ENCODE assay signal across 2 fruit fly cellular contexts in the genomic region with DNA sequence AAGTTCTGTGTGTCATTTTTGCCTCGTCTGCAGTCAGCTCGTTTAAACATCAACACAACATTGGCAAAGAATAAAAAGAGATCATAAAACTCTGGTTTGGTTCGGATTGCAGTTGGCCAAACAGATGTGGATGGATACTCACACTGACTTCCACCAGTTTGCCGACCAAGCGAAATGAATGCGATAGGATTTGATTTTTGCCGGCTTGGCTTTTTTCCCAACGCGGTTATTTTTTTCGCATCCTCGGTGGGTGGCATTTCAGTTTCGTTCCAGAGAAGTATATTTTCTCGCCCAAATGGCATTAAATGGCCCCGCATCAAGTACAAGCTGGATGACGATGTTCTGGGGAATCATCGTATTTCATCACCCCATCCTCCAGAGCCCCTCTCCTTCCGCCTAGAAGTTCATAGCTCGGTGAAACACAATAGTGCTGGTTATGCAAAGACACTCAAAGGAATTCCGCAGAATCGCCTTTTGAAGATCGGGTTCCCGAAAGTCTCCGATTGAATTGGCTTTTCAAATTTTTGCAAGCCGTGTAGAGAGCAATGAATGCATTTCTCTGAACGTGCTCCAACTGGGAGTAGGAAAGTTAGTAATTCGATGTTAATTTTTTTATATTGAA.
A peak's percentile ranks its signal among the peaks of the same experiment; 100 is the strongest.
TF ChIP-seq lines count a peak whose summit lies in the region.

No protein-coding gene starts in this region.

- no peak for TF ChIP-seq CTCF in whole organism, embryonic (GFP tag; optimal IDR thresholded peaks at IDR 0.05; lab: Kevin White, UChicago)

TF ChIP-seq in whole organism, adult, 20 proteins besides CTCF, POLR2A, EP300 and RAD21:
- TF ChIP-seq ovo (GFP tag; optimal IDR thresholded peaks at IDR 0.05; lab: Kevin White, UChicago) (no peak), bab1 (GFP tag; optimal IDR thresholded peaks at IDR 0.05; lab: Kevin White, UChicago) (no peak), tj (GFP tag; optimal IDR thresholded peaks at IDR 0.05; lab: Kevin White, UChicago) (peak; percentile 96)

TF ChIP-seq in whole organism, embryonic, 481 proteins besides CTCF, POLR2A, EP300 and RAD21:
- TF ChIP-seq Myb (GFP tag; optimal IDR thresholded peaks at IDR 0.05; lab: Kevin White, UChicago) (no peak), ab (GFP tag; optimal IDR thresholded peaks at IDR 0.05; lab: Kevin White, UChicago) (no peak), CG8388 (GFP tag; optimal IDR thresholded peaks at IDR 0.05; lab: Kevin White, UChicago) (peak; percentile 71)
TF ChIP-seq in whole organism, embryonic: peak in this region for 1.
